Worm (Caenorhabditis elegans) whole organism, late embryonic: ENCODE measurements around the gene T16G12.4.

Experiments used
- ceh-34 ChIP-seq: sonication (generic microtip); optimal IDR thresholded peaks from 2 replicates; lab custom pipeline; 2016; ENCODE audit warnings: mild to moderate bottlenecking, missing genetic modification characterization, missing compliant biosample characterization
- ceh-6 ChIP-seq: fragments of 200-800 bp; sonication (Bioruptor generic); optimal IDR thresholded peaks from 2 replicates; lab custom pipeline; 2018; ENCODE audit warnings: mild to moderate bottlenecking, missing genetic modification characterization, missing compliant biosample characterization

DNA sequence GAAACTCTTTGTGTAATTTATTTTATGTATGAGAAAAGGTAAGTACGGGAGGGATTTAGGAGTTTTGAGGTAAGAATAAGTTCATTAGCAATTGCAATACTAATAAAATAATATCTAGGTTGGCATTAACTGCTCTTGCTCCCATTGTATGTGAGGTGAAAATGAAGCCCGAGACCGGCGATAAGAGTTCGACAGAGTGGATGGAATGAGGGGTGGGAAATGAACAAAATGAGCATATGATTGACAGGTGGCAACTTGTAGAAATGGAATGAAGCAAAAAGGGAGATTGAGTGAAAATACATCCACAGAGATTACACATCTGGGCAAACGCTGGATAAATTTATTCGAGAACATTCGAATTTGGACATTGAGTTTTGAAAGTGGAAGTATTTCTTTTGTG, 21.2 kb downstream of the T16G12.4 start:
- TF ChIP-seq ceh-34 (tag; lab: Kevin White, UChicago) (no peak), ceh-6 (GFP tag; lab: Kevin White, UChicago) (no peak)
